Fruit fly (Drosophila melanogaster) whole organism, embryonic: Measurements from ENCODE around the gene E2f2.

Experiments
- ATbp ChIP-seq: fragments of 200-800 bp; sonication (Bioruptor generic); optimal IDR thresholded peaks from 2 replicates; lab custom pipeline; 2017; ENCODE audit warnings: missing biosample characterization, mild to moderate bottlenecking, missing genetic modification characterization, missing genetic modification reagents
- CG10321 ChIP-seq: fragments of 200-800 bp; sonication (Bioruptor generic); IDR thresholded peaks from 2 replicates; pipeline ENCODE4 v1.3.6; 2022; ENCODE audit warnings: missing biosample characterization, missing genetic modification characterization
- CG10431 ChIP-seq: fragments of 200-800 bp; sonication (Bioruptor generic); optimal IDR thresholded peaks from 3 replicates; lab custom pipeline; 2018; ENCODE audit warnings: missing biosample characterization, mild to moderate bottlenecking, missing genetic modification characterization
- CG10565 ChIP-seq: fragments of 200-800 bp; sonication (Bioruptor generic); optimal IDR thresholded peaks from 3 replicates; lab custom pipeline; 2016; ENCODE audit warnings: missing biosample characterization, mild to moderate bottlenecking, missing genetic modification characterization
- CG10654 ChIP-seq: fragments of 200-800 bp; sonication (Bioruptor generic); optimal IDR thresholded peaks from 2 replicates; lab custom pipeline; 2016; ENCODE audit warnings: missing biosample characterization, missing genetic modification characterization
- CG12104 ChIP-seq: fragments of 200-800 bp; sonication (Bioruptor generic); optimal IDR thresholded peaks from 3 replicates; lab custom pipeline; 2016; ENCODE audit warnings: missing biosample characterization, missing genetic modification characterization
- CG15011 ChIP-seq: fragments of 200-800 bp; sonication (Bioruptor generic); optimal IDR thresholded peaks from 3 replicates; lab custom pipeline; 2018; ENCODE audit warnings: missing biosample characterization, mild to moderate bottlenecking, missing genetic modification characterization
- CG15696 ChIP-seq: fragments of 200-800 bp; sonication (Bioruptor generic); optimal IDR thresholded peaks from 2 replicates; lab custom pipeline; 2019; ENCODE audit warnings: missing biosample characterization, mild to moderate bottlenecking, missing genetic modification characterization, moderate library complexity
- CG1602 ChIP-seq: fragments of 200-800 bp; sonication (Bioruptor generic); optimal IDR thresholded peaks from 3 replicates; lab custom pipeline; 2016; ENCODE audit warnings: missing biosample characterization, missing genetic modification characterization
- CG1603 ChIP-seq: fragments of 200-800 bp; sonication (Bioruptor generic); optimal IDR thresholded peaks from 2 replicates; lab custom pipeline; 2019; ENCODE audit warnings: missing biosample characterization, mild to moderate bottlenecking, missing genetic modification characterization, moderate library complexity
- CG1647 ChIP-seq: fragments of 200-800 bp; sonication (Bioruptor generic); optimal IDR thresholded peaks from 3 replicates; lab custom pipeline; 2016; ENCODE audit warnings: missing biosample characterization, missing genetic modification characterization
- CG17568 ChIP-seq: fragments of 200-800 bp; sonication (Bioruptor generic); optimal IDR thresholded peaks from 2 replicates; lab custom pipeline; 2018; ENCODE audit warnings: missing biosample characterization, mild to moderate bottlenecking, missing genetic modification characterization, moderate library complexity
- CG17612 ChIP-seq: fragments of 200-800 bp; sonication (Bioruptor generic); IDR thresholded peaks from 2 replicates; pipeline ENCODE4 v1.3.6; 2022; ENCODE audit warnings: missing biosample characterization, missing genetic modification characterization
- CG18262 ChIP-seq: fragments of 200-800 bp; optimal IDR thresholded peaks from 3 replicates; lab custom pipeline; 2019; ENCODE audit warnings: missing biosample characterization, mild to moderate bottlenecking, missing genetic modification characterization, moderate library complexity
- CG2120 ChIP-seq: fragments of 200-800 bp; sonication (Bioruptor generic); optimal IDR thresholded peaks from 3 replicates; lab custom pipeline; 2016; ENCODE audit warnings: missing biosample characterization, missing genetic modification characterization
- CG2712 ChIP-seq: fragments of 200-800 bp; optimal IDR thresholded peaks from 3 replicates; lab custom pipeline; 2019; ENCODE audit warnings: missing biosample characterization, mild to moderate bottlenecking, missing genetic modification characterization, moderate library complexity
- CG33213 ChIP-seq: fragments of 200-800 bp; sonication (Bioruptor generic); optimal IDR thresholded peaks from 3 replicates; lab custom pipeline; 2016; ENCODE audit warnings: missing biosample characterization, missing genetic modification characterization
- CG34224 ChIP-seq: fragments of 200-800 bp; sonication (Bioruptor generic); IDR thresholded peaks from 3 replicates; pipeline ENCODE4 v1.3.6; 2022; ENCODE audit warnings: missing biosample characterization, missing genetic modification characterization; ENCODE audit not compliant: partially characterized antibody
- CG42726 ChIP-seq: fragments of 200-800 bp; sonication (Bioruptor generic); IDR thresholded peaks from 2 replicates; pipeline ENCODE4 v1.3.6; 2022; ENCODE audit warnings: missing biosample characterization, missing genetic modification characterization; ENCODE audit not compliant: partially characterized antibody
- CG6813 ChIP-seq: fragments of 200-800 bp; sonication (Bioruptor generic); optimal IDR thresholded peaks from 2 replicates; lab custom pipeline; 2017; ENCODE audit warnings: missing biosample characterization, missing genetic modification characterization, mild to moderate bottlenecking, moderate library complexity, missing genetic modification reagents
- CG8281 ChIP-seq: fragments of 200-800 bp; sonication (Bioruptor generic); optimal IDR thresholded peaks from 2 replicates; lab custom pipeline; 2018; ENCODE audit warnings: missing biosample characterization, mild to moderate bottlenecking, missing genetic modification characterization, moderate library complexity
- CG8290 ChIP-seq, 3 experiments: fragments of 200-800 bp; sonication (Bioruptor generic); optimal IDR thresholded peaks; 2 replicates each; lab custom pipeline; 2016 to 2019; ENCODE audit warnings: missing biosample characterization in 3 of 3, missing genetic modification characterization in 3 of 3, mild to moderate bottlenecking in 2 of 3, moderate library complexity in 1 of 3
- CG9437 ChIP-seq: fragments of 200-800 bp; sonication (Bioruptor generic); optimal IDR thresholded peaks from 2 replicates; lab custom pipeline; 2018; ENCODE audit warnings: missing biosample characterization, mild to moderate bottlenecking, missing genetic modification characterization
- D19B ChIP-seq: fragments of 200-800 bp; sonication (Bioruptor generic); optimal IDR thresholded peaks from 2 replicates; lab custom pipeline; 2017; ENCODE audit warnings: missing biosample characterization, mild to moderate bottlenecking, missing genetic modification characterization
- H2.0 ChIP-seq: fragments of 200-800 bp; sonication (Bioruptor generic); IDR thresholded peaks from 2 replicates; pipeline ENCODE4 v1.3.6; 2022; ENCODE audit warnings: missing biosample characterization, missing genetic modification characterization
- HmgZ ChIP-seq: fragments of 200-800 bp; sonication (Bioruptor generic); optimal IDR thresholded peaks from 2 replicates; lab custom pipeline; 2018; ENCODE audit warnings: missing biosample characterization, mild to moderate bottlenecking, missing genetic modification characterization
- Meics ChIP-seq: fragments of 200-800 bp; sonication (Bioruptor generic); optimal IDR thresholded peaks from 2 replicates; lab custom pipeline; 2017; ENCODE audit warnings: missing biosample characterization, mild to moderate bottlenecking, missing genetic modification characterization
- NfI ChIP-seq: fragments of 200-800 bp; sonication (Bioruptor generic); optimal IDR thresholded peaks from 3 replicates; lab custom pipeline; 2018; ENCODE audit warnings: missing biosample characterization, mild to moderate bottlenecking, missing genetic modification characterization, moderate library complexity
- Pdp1 ChIP-seq, 2 experiments: fragments of 200-800 bp; sonication (Bioruptor generic); optimal IDR thresholded peaks; 3 replicates each; lab custom pipeline; 2016; ENCODE audit warnings: missing biosample characterization in 2 of 2, missing genetic modification characterization in 2 of 2, mild to moderate bottlenecking in 1 of 2, moderate library complexity in 1 of 2
- Sry-β ChIP-seq: fragments of 200-800 bp; sonication (Bioruptor generic); optimal IDR thresholded peaks from 2 replicates; lab custom pipeline; 2018; ENCODE audit warnings: missing biosample characterization, mild to moderate bottlenecking, missing genetic modification characterization, moderate library complexity
- bowl ChIP-seq: fragments of 200-800 bp; sonication (Bioruptor generic); IDR thresholded peaks from 2 replicates; pipeline ENCODE4 v1.3.6; 2022; ENCODE audit warnings: missing biosample characterization, missing genetic modification characterization
- cad ChIP-seq: fragments of >200 bp; optimal IDR thresholded peaks from 2 replicates; lab custom pipeline; 2017; ENCODE audit warnings: missing biosample characterization, missing genetic modification characterization
- chm ChIP-seq: fragments of 200-800 bp; sonication (Bioruptor generic); IDR thresholded peaks from 2 replicates; pipeline ENCODE4 v1.3.6; 2022; ENCODE audit warnings: missing biosample characterization, missing genetic modification characterization
- corto ChIP-seq: fragments of 200-800 bp; sonication (Bioruptor generic); optimal IDR thresholded peaks from 2 replicates; lab custom pipeline; 2016; ENCODE audit warnings: missing biosample characterization, mild to moderate bottlenecking, missing genetic modification characterization, moderate library complexity
- ewg ChIP-seq: fragments of 200-800 bp; sonication (Bioruptor generic); optimal IDR thresholded peaks from 3 replicates; lab custom pipeline; 2017; ENCODE audit warnings: mild to moderate bottlenecking, missing biosample characterization, missing genetic modification reagents, missing genetic modification characterization
- eyg ChIP-seq: fragments of 200-800 bp; sonication (Bioruptor generic); optimal IDR thresholded peaks from 3 replicates; lab custom pipeline; 2016; ENCODE audit warnings: missing biosample characterization, missing genetic modification characterization
- fd64A ChIP-seq: fragments of 200-800 bp; sonication (Bioruptor generic); optimal IDR thresholded peaks from 3 replicates; lab custom pipeline; 2018; ENCODE audit warnings: missing biosample characterization, mild to moderate bottlenecking, missing genetic modification characterization
- hkb ChIP-seq, 2 experiments: fragments of 200-800 bp in 1 of 2; fragments of >200 bp in 1 of 2; sonication (Bioruptor generic) in 1 of 2; IDR thresholded peaks in 1 of 2; optimal IDR thresholded peaks in 1 of 2; 2 replicates each; pipeline versions ENCODE4 v1.3.6 to Lab custom; 2017 to 2022; ENCODE audit warnings: missing biosample characterization in 1 of 2, missing genetic modification characterization in 1 of 2
- nmo ChIP-seq: fragments of 200-800 bp; sonication (Bioruptor generic); optimal IDR thresholded peaks from 2 replicates; lab custom pipeline; 2018; ENCODE audit warnings: missing biosample characterization, mild to moderate bottlenecking, missing genetic modification characterization, moderate library complexity
- p53 ChIP-seq: fragments of 200-800 bp; sonication (Bioruptor generic); optimal IDR thresholded peaks from 2 replicates; lab custom pipeline; 2016; ENCODE audit warnings: missing biosample characterization, missing genetic modification characterization
- pita ChIP-seq: fragments of 200-800 bp; sonication (Bioruptor generic); optimal IDR thresholded peaks from 2 replicates; lab custom pipeline; 2017; ENCODE audit warnings: missing biosample characterization, mild to moderate bottlenecking, missing genetic modification characterization
- run ChIP-seq: fragments of 200-800 bp; sonication (Bioruptor generic); optimal IDR thresholded peaks from 3 replicates; lab custom pipeline; 2018; ENCODE audit warnings: missing biosample characterization, mild to moderate bottlenecking, missing genetic modification characterization
- stwl ChIP-seq: fragments of 200-800 bp; sonication (Bioruptor generic); optimal IDR thresholded peaks from 3 replicates; lab custom pipeline; 2018; ENCODE audit warnings: missing biosample characterization, mild to moderate bottlenecking, missing genetic modification characterization, moderate library complexity
- tin ChIP-seq: fragments of 200-800 bp; sonication (Bioruptor generic); optimal IDR thresholded peaks from 3 replicates; lab custom pipeline; 2016; ENCODE audit warnings: missing biosample characterization, missing genetic modification characterization
- ttk ChIP-seq: fragments of 200-800 bp; sonication (Bioruptor generic); IDR thresholded peaks from 2 replicates; pipeline ENCODE4 v2.1.2; 2022; ENCODE audit warnings: missing biosample characterization, missing genetic modification characterization
- vfl ChIP-seq: fragments of 200-800 bp; sonication (Bioruptor generic); optimal IDR thresholded peaks from 2 replicates; lab custom pipeline; 2016; ENCODE audit warnings: missing biosample characterization, missing genetic modification characterization
- vnd ChIP-seq: fragments of 200-800 bp; sonication (Bioruptor generic); IDR thresholded peaks from 3 replicates; pipeline ENCODE4 v1.3.6; 2022; ENCODE audit warnings: missing biosample characterization, missing genetic modification characterization; ENCODE audit not compliant: partially characterized antibody
- zen2 ChIP-seq: fragments of 200-800 bp; sonication (Bioruptor generic); IDR thresholded peaks from 3 replicates; pipeline ENCODE4 v1.3.6; 2022; ENCODE audit warnings: missing biosample characterization, missing genetic modification characterization; ENCODE audit not compliant: partially characterized antibody

Gene E2f2

DNA sequence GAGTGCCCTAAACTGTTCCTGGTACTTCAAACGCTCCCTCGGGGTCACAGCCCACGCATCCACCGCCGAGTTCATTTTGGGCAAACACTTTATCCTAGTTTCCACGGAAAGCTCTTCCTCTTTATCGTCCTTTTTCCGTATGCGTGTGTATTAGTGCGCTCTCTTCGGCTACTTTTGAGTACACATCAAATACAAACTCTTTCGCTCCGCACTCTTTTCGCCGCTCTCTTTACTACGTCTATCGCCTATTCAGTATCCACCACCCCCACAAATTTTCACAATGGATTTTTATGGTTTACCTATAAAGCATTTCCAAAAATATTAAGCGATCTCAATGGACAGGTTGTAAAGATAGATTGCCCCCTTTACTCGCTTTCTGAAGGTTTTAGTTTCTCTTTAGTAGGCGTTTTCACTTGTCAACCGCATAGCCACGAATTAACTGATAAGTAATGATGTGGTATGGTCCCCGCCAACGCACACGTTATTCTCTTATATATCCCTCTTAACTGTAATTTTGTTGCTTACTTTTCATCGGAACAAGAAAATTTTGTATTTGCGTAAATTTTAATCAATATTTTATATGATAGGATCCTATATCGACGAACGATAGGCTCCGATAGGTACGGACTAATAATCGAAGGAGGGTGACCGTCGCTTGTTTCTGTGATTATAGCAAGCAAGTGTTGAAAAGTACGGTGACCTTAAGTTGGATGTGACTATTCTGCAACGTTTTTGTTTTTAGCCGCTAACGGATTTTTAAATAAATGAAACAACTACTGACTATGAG, 14.6 kb downstream of the E2f2 start, which contains the start of gene Dap160 (continued):
- TF ChIP-seq ATbp (no peak), Sry-β (GFP tag; lab: Kevin White, UChicago) (no peak), CG42726 (GFP tag; lab: Robert Waterston, UW) (peak; percentile 84), ewg (GFP tag; lab: Kevin White, UChicago) (no peak), CG6813 (GFP tag; lab: Kevin White, UChicago) (no peak), CG8281 (tag; lab: Kevin White, UChicago) (no peak), corto (GFP tag; lab: Kevin White, UChicago) (no peak), CG18262 (tag; lab: Kevin White, UChicago) (no peak), CG17568 (GFP tag; lab: Kevin White, UChicago) (no peak), CG1602 (GFP tag; lab: Kevin White, UChicago) (no peak), CG1603 (tag; lab: Kevin White, UChicago) (no peak), run (tag; lab: Kevin White, UChicago) (no peak), ttk (GFP tag; lab: Robert Waterston, UW) (no peak), CG33213 (GFP tag; lab: Kevin White, UChicago) (no peak), hkb (optimal IDR thresholded peaks at IDR 0.05; lab: Kevin White, UChicago) (no peak), hkb (GFP tag; IDR thresholded peaks at IDR 0.05; lab: Robert Waterston, UW) (no peak), HmgZ (tag; lab: Kevin White, UChicago) (peak; percentile 34), cad (GFP tag; lab: Kevin White, UChicago) (no peak), Meics (GFP tag; lab: Kevin White, UChicago) (no peak), CG2712 (tag; lab: Kevin White, UChicago) (no peak), CG1647 (GFP tag; lab: Kevin White, UChicago) (no peak), stwl (peak; percentile 79), NfI (GFP tag; lab: Kevin White, UChicago) (no peak), chm (GFP tag; lab: Robert Waterston, UW) (no peak), vnd (peak; percentile 64), CG15696 (tag; lab: Kevin White, UChicago) (no peak), CG8290 (GFP tag; optimal IDR thresholded peaks at IDR 0.05; lab: Kevin White, UChicago) (peak; percentile 26), CG8290 (tag; optimal IDR thresholded peaks at IDR 0.05; lab: Kevin White, UChicago) (no peak), zen2 (GFP tag; lab: Robert Waterston, UW) (peak; percentile 50; the same call in 1 of the 3 replicates), H2.0 (GFP tag; lab: Robert Waterston, UW) (no peak), CG34224 (peak; percentile 79), nmo (GFP tag; lab: Kevin White, UChicago) (no peak), CG10321 (GFP tag; lab: Robert Waterston, UW) (no peak), vfl (GFP tag; lab: Kevin White, UChicago) (no peak), fd64A (GFP tag; lab: Kevin White, UChicago) (no peak), p53 (GFP tag; lab: Kevin White, UChicago) (no peak), eyg (GFP tag; lab: Kevin White, UChicago) (no peak), CG10431 (GFP tag; lab: Kevin White, UChicago) (no peak), Pdp1 (GFP tag; optimal IDR thresholded peaks at IDR 0.05; lab: Kevin White, UChicago) (peak in 1 of 2 experiments; percentile 27), CG10654 (GFP tag; lab: Kevin White, UChicago) (no peak), CG9437 (GFP tag; lab: Kevin White, UChicago) (no peak), bowl (GFP tag; lab: Robert Waterston, UW) (no peak), tin (GFP tag; lab: Kevin White, UChicago) (no peak), D19B (no peak), CG17612 (GFP tag; lab: Robert Waterston, UW) (no peak), CG12104 (GFP tag; lab: Kevin White, UChicago) (no peak), CG15011 (GFP tag; lab: Kevin White, UChicago) (no peak), CG2120 (GFP tag; lab: Kevin White, UChicago) (peak; percentile 51), pita (GFP tag; lab: Kevin White, UChicago) (no peak), CG10565 (GFP tag; lab: Kevin White, UChicago) (no peak)
